Worm (Caenorhabditis elegans) whole organism, L4/young adult: ENCODE measurements around the gene oac-54.

Source experiments
- W03F9.2 ChIP-seq: fragments of 150-350 bp; optimal IDR thresholded peaks from 2 replicates; lab custom pipeline; 2014; ENCODE audit warnings: missing biosample characterization, missing genetic modification characterization
- dao-5 ChIP-seq: sonication (generic microtip); optimal IDR thresholded peaks from 2 replicates; lab custom pipeline; 2016; ENCODE audit warnings: missing genotype, missing genetic modification characterization, moderate library complexity, missing compliant biosample characterization
- him-1 ChIP-seq: sonication (generic microtip); optimal IDR thresholded peaks from 2 replicates; lab custom pipeline; 2016; ENCODE audit warnings: missing genotype, missing genetic modification reagents, missing genetic modification characterization, missing compliant biosample characterization

- TF ChIP-seq him-1 (tag; lab: Kevin White, UChicago) = no peak
- no peak for TF ChIP-seq W03F9.2 (tag; lab: Kevin White, UChicago)
- no peak for TF ChIP-seq dao-5 (tag; lab: Kevin White, UChicago)
Observed at ce11 chrII:9173471-9173870, 15.6 kb downstream of the oac-54 start.
